Worm (Caenorhabditis elegans): ENCODE results near the gene rmd-1.

ce11 chrIII:9776323-9776722 lies 17.4 kb downstream of the rmd-1 start, which contains the start of gene usp-46:
- TF ChIP-seq ama-1 (optimal IDR thresholded peaks at IDR 0.05) (no peak), F13C5.2 (tag; optimal IDR thresholded peaks at IDR 0.05) (no peak), ets-7 (tag; optimal IDR thresholded peaks at IDR 0.05) (no peak), sea-1 (GFP tag; conservative IDR thresholded peaks at IDR 0.05) (no peak), hmg-4 (GFP tag; optimal IDR thresholded peaks at IDR 0.05) (no peak), tbx-37 (GFP tag; conservative IDR thresholded peaks at IDR 0.05) (no peak), flt-1 (GFP tag; IDR thresholded peaks at IDR 0.05) (no peak)
